Fruit fly (Drosophila melanogaster) whole organism, embryonic: ENCODE data around the gene mld.

Experiments used
- C15 ChIP-seq: fragments of 200-800 bp; sonication (Bioruptor generic); IDR thresholded peaks from 3 replicates; pipeline ENCODE4 v1.3.6; 2022; ENCODE audit warnings: missing biosample characterization, missing genetic modification characterization
- CG11085 ChIP-seq: fragments of 200-800 bp; sonication (Bioruptor generic); IDR thresholded peaks from 2 replicates; pipeline ENCODE4 v1.3.6; 2022; ENCODE audit warnings: missing biosample characterization, missing genetic modification characterization
- CG11398 ChIP-seq: fragments of 200-800 bp; sonication (Bioruptor generic); optimal IDR thresholded peaks from 2 replicates; lab custom pipeline; 2016; ENCODE audit warnings: missing biosample characterization, missing genetic modification characterization
- CG12071 ChIP-seq: fragments of 200-800 bp; sonication (Bioruptor generic); optimal IDR thresholded peaks from 3 replicates; lab custom pipeline; 2018; ENCODE audit warnings: missing biosample characterization, mild to moderate bottlenecking, missing genetic modification characterization
- CG1233 ChIP-seq: fragments of 200-800 bp; sonication (Bioruptor generic); optimal IDR thresholded peaks from 4 replicates; lab custom pipeline; 2018; ENCODE audit warnings: missing biosample characterization, mild to moderate bottlenecking, missing genetic modification characterization
- CG12769 ChIP-seq: fragments of 200-800 bp; sonication (Bioruptor generic); optimal IDR thresholded peaks from 2 replicates; lab custom pipeline; 2019; ENCODE audit warnings: missing biosample characterization, mild to moderate bottlenecking, missing genetic modification characterization, moderate library complexity
- CG12942 ChIP-seq: fragments of 200-800 bp; sonication (Bioruptor generic); optimal IDR thresholded peaks from 3 replicates; lab custom pipeline; 2016; ENCODE audit warnings: missing biosample characterization, missing genetic modification characterization
- CG15011 ChIP-seq: fragments of 200-800 bp; sonication (Bioruptor generic); optimal IDR thresholded peaks from 3 replicates; lab custom pipeline; 2018; ENCODE audit warnings: missing biosample characterization, mild to moderate bottlenecking, missing genetic modification characterization
- CG15269 ChIP-seq: fragments of 200-800 bp; sonication (Bioruptor generic); optimal IDR thresholded peaks from 2 replicates; lab custom pipeline; 2018; ENCODE audit warnings: missing biosample characterization, mild to moderate bottlenecking, missing genetic modification characterization, moderate library complexity
- CG15514 ChIP-seq: fragments of 200-800 bp; sonication (Bioruptor generic); optimal IDR thresholded peaks from 3 replicates; lab custom pipeline; 2017; ENCODE audit warnings: missing biosample characterization, missing genetic modification characterization, mild to moderate bottlenecking, moderate library complexity, missing genetic modification reagents
- CG15696 ChIP-seq: fragments of 200-800 bp; sonication (Bioruptor generic); optimal IDR thresholded peaks from 2 replicates; lab custom pipeline; 2019; ENCODE audit warnings: missing biosample characterization, mild to moderate bottlenecking, missing genetic modification characterization, moderate library complexity
- CG16815 ChIP-seq: fragments of 200-800 bp; sonication (Bioruptor generic); optimal IDR thresholded peaks from 3 replicates; lab custom pipeline; 2017; ENCODE audit warnings: missing biosample characterization, mild to moderate bottlenecking, missing genetic modification characterization
- CG17359 ChIP-seq: fragments of 200-800 bp; sonication (Bioruptor generic); optimal IDR thresholded peaks from 3 replicates; lab custom pipeline; 2018; ENCODE audit warnings: missing biosample characterization, mild to moderate bottlenecking, missing genetic modification characterization, moderate library complexity
- CG17612 ChIP-seq: fragments of 200-800 bp; sonication (Bioruptor generic); IDR thresholded peaks from 2 replicates; pipeline ENCODE4 v1.3.6; 2022; ENCODE audit warnings: missing biosample characterization, missing genetic modification characterization
- CG30403 ChIP-seq: fragments of 200-800 bp; sonication (Bioruptor generic); optimal IDR thresholded peaks from 3 replicates; lab custom pipeline; 2016; ENCODE audit warnings: missing biosample characterization, missing genetic modification characterization
- CG4730 ChIP-seq: fragments of 200-800 bp; sonication (Bioruptor generic); IDR thresholded peaks from 2 replicates; pipeline ENCODE4 v1.3.6; 2022; ENCODE audit warnings: missing biosample characterization, missing genetic modification characterization
- CG4820 ChIP-seq: fragments of 200-800 bp; sonication (Bioruptor generic); optimal IDR thresholded peaks from 3 replicates; lab custom pipeline; 2016; ENCODE audit warnings: missing biosample characterization, missing genetic modification characterization
- CG9932 ChIP-seq: fragments of 200-800 bp; sonication (Bioruptor generic); IDR thresholded peaks from 2 replicates; pipeline ENCODE4 v1.3.6; 2022; ENCODE audit warnings: missing biosample characterization, missing genetic modification characterization
- Dbx ChIP-seq: fragments of 200-800 bp; sonication (Bioruptor generic); IDR thresholded peaks from 3 replicates; pipeline ENCODE4 v1.3.6; 2022; ENCODE audit warnings: missing biosample characterization, missing genetic modification characterization
- Deaf1 ChIP-seq: fragments of 200-800 bp; optimal IDR thresholded peaks from 3 replicates; lab custom pipeline; 2019; ENCODE audit warnings: missing biosample characterization, mild to moderate bottlenecking, missing genetic modification characterization, moderate library complexity
- Dfd ChIP-seq, 2 experiments: fragments of >200 bp; optimal IDR thresholded peaks; 2 replicates each; lab custom pipeline; 2017; ENCODE audit warnings: missing biosample characterization in 2 of 2, missing genetic modification characterization in 2 of 2
- Ets65A ChIP-seq: fragments of 200-800 bp; sonication (Bioruptor generic); peaks from one replicate; lab custom pipeline; 2016; ENCODE audit warnings: missing biosample characterization, missing genetic modification characterization
- Fer3 ChIP-seq: fragments of 200-800 bp; sonication (Bioruptor generic); optimal IDR thresholded peaks from 2 replicates; lab custom pipeline; 2018; ENCODE audit warnings: missing biosample characterization, mild to moderate bottlenecking, missing genetic modification characterization, moderate library complexity
- Hr3 ChIP-seq: fragments of 200-800 bp; sonication (Bioruptor generic); optimal IDR thresholded peaks from 3 replicates; lab custom pipeline; 2016; ENCODE audit warnings: missing biosample characterization, missing genetic modification characterization
- MBD-R2 ChIP-seq: fragments of 200-800 bp; sonication (Bioruptor generic); IDR thresholded peaks from 2 replicates; pipeline ENCODE4 v1.3.6; 2022; ENCODE audit warnings: missing biosample characterization, missing genetic modification characterization
- Mad ChIP-seq: fragments of 200-800 bp; sonication (Bioruptor generic); optimal IDR thresholded peaks from 2 replicates; lab custom pipeline; 2016; ENCODE audit warnings: missing biosample characterization, missing genetic modification characterization
- Meics ChIP-seq: fragments of 200-800 bp; sonication (Bioruptor generic); optimal IDR thresholded peaks from 2 replicates; lab custom pipeline; 2017; ENCODE audit warnings: missing biosample characterization, mild to moderate bottlenecking, missing genetic modification characterization
- Opbp ChIP-seq: fragments of 200-800 bp; sonication (Bioruptor generic); IDR thresholded peaks from 3 replicates; pipeline ENCODE4 v1.3.6; 2022; ENCODE audit warnings: missing biosample characterization, missing genetic modification characterization; ENCODE audit not compliant: partially characterized antibody
- Ptx1 ChIP-seq: fragments of 200-800 bp; sonication (Bioruptor generic); IDR thresholded peaks from 2 replicates; pipeline ENCODE4 v1.3.6; 2022; ENCODE audit warnings: missing biosample characterization, missing genetic modification characterization
- Side ChIP-seq: fragments of 200-800 bp; sonication (Bioruptor generic); optimal IDR thresholded peaks from 2 replicates; lab custom pipeline; 2016; ENCODE audit warnings: missing biosample characterization, missing genetic modification characterization
- Usf ChIP-seq: fragments of 200-800 bp; sonication (Bioruptor generic); optimal IDR thresholded peaks from 2 replicates; lab custom pipeline; 2017; ENCODE audit warnings: missing genotype, missing biosample characterization, missing genetic modification characterization
- Xrp1 ChIP-seq: fragments of 200-800 bp; sonication (Bioruptor generic); IDR thresholded peaks from 2 replicates; pipeline ENCODE4 v1.3.6; 2022; ENCODE audit warnings: missing biosample characterization, missing genetic modification characterization
- ase ChIP-seq: fragments of 200-800 bp; sonication (Bioruptor generic); IDR thresholded peaks from 3 replicates; pipeline ENCODE4 v1.3.6; 2022; ENCODE audit warnings: missing biosample characterization, missing genetic modification characterization
- crc ChIP-seq: fragments of 200-800 bp; sonication (Bioruptor generic); optimal IDR thresholded peaks from 2 replicates; lab custom pipeline; 2016; ENCODE audit warnings: missing biosample characterization, missing genetic modification characterization
- dati ChIP-seq: fragments of 200-800 bp; sonication (Bioruptor generic); IDR thresholded peaks from 2 replicates; pipeline ENCODE4 v1.3.6; 2022; ENCODE audit warnings: missing biosample characterization, missing genetic modification characterization
- dpn ChIP-seq, 2 experiments: fragments of 200-800 bp; sonication (Bioruptor generic); optimal IDR thresholded peaks; 3 replicates each; lab custom pipeline; 2016; ENCODE audit warnings: missing biosample characterization in 2 of 2, missing genetic modification characterization in 2 of 2
- gcm ChIP-seq: fragments of 200-800 bp; sonication (Bioruptor generic); optimal IDR thresholded peaks from 2 replicates; lab custom pipeline; 2019; ENCODE audit warnings: missing biosample characterization, mild to moderate bottlenecking, missing genetic modification characterization, moderate library complexity
- gro ChIP-seq: fragments of 200-800 bp; sonication (Bioruptor generic); optimal IDR thresholded peaks from 2 replicates; lab custom pipeline; 2016; ENCODE audit warnings: missing biosample characterization, missing genetic modification characterization
- h ChIP-seq: fragments of >200 bp; optimal IDR thresholded peaks from 2 replicates; lab custom pipeline; 2017
- ham ChIP-seq: fragments of 200-800 bp; sonication (Bioruptor generic); IDR thresholded peaks from 2 replicates; pipeline ENCODE4 v1.3.6; 2022; ENCODE audit warnings: missing biosample characterization, missing genetic modification characterization
- kay ChIP-seq: fragments of 200-800 bp; sonication (Bioruptor generic); optimal IDR thresholded peaks from 2 replicates; lab custom pipeline; 2016; ENCODE audit warnings: missing biosample characterization, missing genetic modification characterization
- lilli ChIP-seq: fragments of 200-800 bp; sonication (Bioruptor generic); optimal IDR thresholded peaks from 3 replicates; lab custom pipeline; 2016; ENCODE audit warnings: missing biosample characterization, missing genetic modification characterization
- pfk ChIP-seq: fragments of 200-800 bp; sonication (Bioruptor generic); optimal IDR thresholded peaks from 2 replicates; lab custom pipeline; 2018; ENCODE audit warnings: missing biosample characterization, mild to moderate bottlenecking, missing genetic modification characterization, moderate library complexity
- pum ChIP-seq: fragments of 200-800 bp; sonication (Bioruptor generic); optimal IDR thresholded peaks from 2 replicates; lab custom pipeline; 2016; ENCODE audit warnings: missing biosample characterization, missing genetic modification characterization
- sens-2 ChIP-seq: fragments of 200-800 bp; sonication (Bioruptor generic); IDR thresholded peaks from 2 replicates; pipeline ENCODE4 v1.3.6; 2022; ENCODE audit warnings: missing biosample characterization, missing genetic modification characterization
- slou ChIP-seq: fragments of 200-800 bp; sonication (Bioruptor generic); optimal IDR thresholded peaks from 3 replicates; lab custom pipeline; 2016; ENCODE audit warnings: missing biosample characterization, missing genetic modification characterization
- sqz ChIP-seq: fragments of 200-800 bp; sonication (Bioruptor generic); optimal IDR thresholded peaks from 3 replicates; lab custom pipeline; 2018; ENCODE audit warnings: missing biosample characterization, mild to moderate bottlenecking, missing genetic modification characterization
- tap ChIP-seq: fragments of 200-800 bp; optimal IDR thresholded peaks from 3 replicates; lab custom pipeline; 2019; ENCODE audit warnings: missing biosample characterization, mild to moderate bottlenecking, missing genetic modification characterization, moderate library complexity
- ttk ChIP-seq: fragments of 200-800 bp; sonication (Bioruptor generic); IDR thresholded peaks from 2 replicates; pipeline ENCODE4 v2.1.2; 2022; ENCODE audit warnings: missing biosample characterization, missing genetic modification characterization
- vvl ChIP-seq: fragments of 200-800 bp; sonication (Bioruptor generic); IDR thresholded peaks from 2 replicates; pipeline ENCODE4 v1.3.6; 2022; ENCODE audit warnings: missing biosample characterization, missing genetic modification characterization
- wdn ChIP-seq: fragments of 200-800 bp; sonication (Bioruptor generic); IDR thresholded peaks from 2 replicates; pipeline ENCODE4 v1.3.6; 2022; ENCODE audit warnings: missing biosample characterization, missing genetic modification characterization
- yki ChIP-seq: fragments of >200 bp; optimal IDR thresholded peaks from 3 replicates; lab custom pipeline; 2018
- zf30C ChIP-seq: fragments of 200-800 bp; sonication (Bioruptor generic); optimal IDR thresholded peaks from 3 replicates; lab custom pipeline; 2018; ENCODE audit warnings: missing biosample characterization, mild to moderate bottlenecking, missing genetic modification characterization

Gene mld

dm6 chr3R:24598549-24599204 is 13.2 kb downstream of the mld start (continued):
- no peak for TF ChIP-seq pum (GFP tag; lab: Kevin White, UChicago)
- TF ChIP-seq Side (GFP tag; lab: Kevin White, UChicago): no peak
- TF ChIP-seq vvl: peak; percentile 36; the same call in 1 of the 2 replicates
- TF ChIP-seq Mad (GFP tag; lab: Kevin White, UChicago): no peak
- no peak for TF ChIP-seq yki
- no peak for TF ChIP-seq CG11085 (GFP tag; lab: Robert Waterston, UW)
- TF ChIP-seq CG9932 (GFP tag; lab: Robert Waterston, UW): no peak
- TF ChIP-seq CG12071 (GFP tag; lab: Kevin White, UChicago): no peak
- TF ChIP-seq CG15011 (GFP tag; lab: Kevin White, UChicago): no peak
- TF ChIP-seq CG15269 (tag; lab: Kevin White, UChicago): no peak
- TF ChIP-seq C15 (GFP tag; lab: Robert Waterston, UW): no peak
- no peak for TF ChIP-seq CG11398
- no peak for TF ChIP-seq Opbp (GFP tag; lab: Robert Waterston, UW)
- TF ChIP-seq MBD-R2: no peak
- TF ChIP-seq Dfd (GFP tag; optimal IDR thresholded peaks at IDR 0.05; lab: Kevin White, UChicago): no peak
- peak; percentile 86 for TF ChIP-seq Ets65A
- peak; percentile 36 for TF ChIP-seq zf30C (GFP tag; lab: Kevin White, UChicago)
- TF ChIP-seq dpn (GFP tag; optimal IDR thresholded peaks at IDR 0.05; lab: Kevin White, UChicago): peak in 1 of 2 experiments; percentile 27
- TF ChIP-seq CG17612 (GFP tag; lab: Robert Waterston, UW): no peak
- TF ChIP-seq lilli (GFP tag; lab: Kevin White, UChicago): peak; percentile 2
- 0 out of 3 replicates have a peak, but pooled peaks have one; percentile 17 for TF ChIP-seq ase (GFP tag; lab: Robert Waterston, UW)
- no peak for TF ChIP-seq dati (GFP tag; lab: Robert Waterston, UW)
- no peak for TF ChIP-seq h (lab: Kevin White, UChicago)
- TF ChIP-seq gcm (GFP tag; lab: Kevin White, UChicago): no peak
- TF ChIP-seq CG12769 (tag; lab: Kevin White, UChicago): no peak
- no peak for TF ChIP-seq CG15696 (tag; lab: Kevin White, UChicago)
- no peak for TF ChIP-seq crc (GFP tag; lab: Kevin White, UChicago)
- TF ChIP-seq ham: no peak
- no peak for TF ChIP-seq CG15514 (GFP tag; lab: Kevin White, UChicago)
- TF ChIP-seq CG16815 (GFP tag; lab: Kevin White, UChicago): no peak
- TF ChIP-seq CG12942 (GFP tag; lab: Kevin White, UChicago): peak; percentile 18
- no peak for TF ChIP-seq kay (GFP tag; lab: Kevin White, UChicago)
- peak; percentile 13 for TF ChIP-seq CG17359 (tag; lab: Kevin White, UChicago)
- TF ChIP-seq Meics (GFP tag; lab: Kevin White, UChicago): peak; percentile 24
- no peak for TF ChIP-seq Usf (GFP tag; lab: Kevin White, UChicago)
- no peak for TF ChIP-seq Deaf1
- no peak for TF ChIP-seq wdn (GFP tag; lab: Robert Waterston, UW)
- no peak for TF ChIP-seq gro (GFP tag; lab: Kevin White, UChicago)
- TF ChIP-seq Fer3 (tag; lab: Kevin White, UChicago): no peak
- TF ChIP-seq tap: no peak
- no peak for TF ChIP-seq CG4820 (GFP tag; lab: Kevin White, UChicago)
- TF ChIP-seq Dbx (GFP tag; lab: Robert Waterston, UW): no peak
- no peak for TF ChIP-seq sqz (GFP tag; lab: Kevin White, UChicago)
- TF ChIP-seq CG1233 (GFP tag; lab: Kevin White, UChicago): no peak
- TF ChIP-seq sens-2 (GFP tag; lab: Robert Waterston, UW): no peak
- TF ChIP-seq pfk (GFP tag; lab: Kevin White, UChicago): no peak
- TF ChIP-seq Ptx1: peak; percentile 52
- TF ChIP-seq Hr3: no peak
- no peak for TF ChIP-seq Xrp1 (GFP tag; lab: Robert Waterston, UW)
- no peak for TF ChIP-seq CG4730 (GFP tag; lab: Robert Waterston, UW)
- TF ChIP-seq CG30403 (GFP tag; lab: Kevin White, UChicago): peak; percentile 37
- TF ChIP-seq ttk: no peak
- TF ChIP-seq slou (GFP tag; lab: Kevin White, UChicago): no peak
